Worm (Caenorhabditis elegans): ENCODE data around the gene M01H9.4.
A peak's percentile ranks its signal among the peaks of the same experiment; 100 is the strongest.

M01H9.4 gene

DNA sequence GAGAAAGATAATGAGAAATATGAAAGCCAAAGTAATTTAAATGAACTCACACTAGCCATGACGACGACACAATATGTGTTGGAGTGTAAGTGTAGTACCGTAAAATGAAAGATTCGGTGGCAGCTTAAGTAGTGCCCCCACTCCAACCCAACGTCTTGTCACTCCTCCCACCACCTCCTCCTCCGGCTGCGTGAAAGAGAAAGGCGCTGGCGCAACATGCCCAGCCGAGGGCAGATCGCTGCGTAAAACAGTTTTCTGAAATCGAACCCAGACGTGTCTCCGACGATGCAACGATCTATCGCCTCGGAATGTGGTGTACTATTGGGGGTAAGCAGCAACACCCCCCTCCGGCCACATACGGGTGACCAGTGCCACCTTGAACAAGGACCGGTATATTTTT, 34.4 kb upstream of the M01H9.4 start, which contains the start of gene ZK180.5:
Gene ZK180.5, minus strand, starts transcription at position 101 of the 400 bp plus-strand sequence.
- TF ChIP-seq nhr-6 (tag; optimal IDR thresholded peaks at IDR 0.05) (no peak), lim-7 (GFP tag; IDR thresholded peaks at IDR 0.05) (no peak), cey-2 (tag; optimal IDR thresholded peaks at IDR 0.05; ENCODE audit: borderline replicate concordance, insufficient read depth) (no peak), ztf-7 (tag; optimal IDR thresholded peaks at IDR 0.05) (no peak), lin-13 (GFP tag; optimal IDR thresholded peaks at IDR 0.05) (no peak), ces-1 (GFP tag; optimal IDR thresholded peaks at IDR 0.05) (no peak), unc-130 (GFP tag; optimal IDR thresholded peaks at IDR 0.05) (no peak), F49E8.2 (tag; optimal IDR thresholded peaks at IDR 0.05; ENCODE audit: borderline replicate concordance) (no peak), T26A8.4 (GFP tag; IDR thresholded peaks at IDR 0.05) (no peak), zfp-2 (tag; optimal IDR thresholded peaks at IDR 0.05) (no peak), saeg-2 (GFP tag; IDR thresholded peaks at IDR 0.05) (no peak), F10B5.3 (tag; optimal IDR thresholded peaks at IDR 0.05) (no peak), php-3 (GFP tag; IDR thresholded peaks at IDR 0.05) (no peak), unc-39 (tag; optimal IDR thresholded peaks at IDR 0.05) (no peak), D1046.2 (GFP tag; IDR thresholded peaks at IDR 0.05) (no peak), ama-1 (optimal IDR thresholded peaks at IDR 0.05) (no peak)

DNA sequence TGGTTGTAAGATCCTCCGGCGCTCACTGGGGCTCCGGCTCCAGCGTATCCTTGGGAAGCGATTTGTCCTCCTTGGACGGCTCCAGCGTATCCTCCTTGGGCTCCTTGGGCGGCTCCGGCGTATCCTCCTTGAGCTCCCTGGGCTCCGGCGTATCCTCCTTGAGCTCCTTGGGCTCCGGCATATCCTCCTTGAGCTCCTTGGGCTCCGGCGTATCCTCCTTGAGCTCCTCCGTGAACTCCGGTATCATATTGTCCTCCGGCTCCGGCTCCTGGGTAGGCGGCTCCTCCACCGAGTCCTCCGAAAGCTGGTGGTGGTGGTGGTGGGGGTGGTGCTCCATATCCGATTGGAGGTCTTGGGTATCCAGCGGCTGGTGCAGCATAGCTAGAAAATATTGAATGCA, 33.8 kb upstream of the M01H9.4 start:
- TF ChIP-seq dpl-1 (GFP tag; optimal IDR thresholded peaks at IDR 0.05) (no peak), saeg-2 (GFP tag; IDR thresholded peaks at IDR 0.05) (no peak), nhr-11 (tag; optimal IDR thresholded peaks at IDR 0.05) (no peak), zfp-3 (GFP tag; conservative IDR thresholded peaks at IDR 0.05) (no peak), aha-1 (tag) (no peak), daf-16 (GFP tag; optimal IDR thresholded peaks at IDR 0.05) (no peak), daf-16 (tag; optimal IDR thresholded peaks at IDR 0.05) (no peak), unc-130 (GFP tag; optimal IDR thresholded peaks at IDR 0.05) (no peak), ceh-62 (tag; optimal IDR thresholded peaks at IDR 0.05) (no peak), egl-43 (GFP tag; IDR thresholded peaks at IDR 0.05) (no peak), snpc-1.2 (GFP tag; IDR thresholded peaks at IDR 0.05) (no peak), F37D6.2 (tag; optimal IDR thresholded peaks at IDR 0.05) (no peak), set-16 (GFP tag; IDR thresholded peaks at IDR 0.05) (peak; percentile 87), dmd-6 (GFP tag; IDR thresholded peaks at IDR 0.05) (no peak), cey-2 (tag; optimal IDR thresholded peaks at IDR 0.05; ENCODE audit: borderline replicate concordance, insufficient read depth) (no peak), unc-62 (GFP tag; optimal IDR thresholded peaks at IDR 0.05 in 1 of 2) (peak in 1 of 2 experiments; percentile 42), unc-62 (tag; optimal IDR thresholded peaks at IDR 0.05) (no peak), lim-7 (GFP tag; IDR thresholded peaks at IDR 0.05) (no peak), mes-2 (tag; optimal IDR thresholded peaks at IDR 0.05; ENCODE audit: poor library complexity, severe bottlenecking) (no peak)

ce11 chrIV:4513269-4513819, 30.6 kb upstream of the M01H9.4 start, which contains the start of gene sar-1:
Gene sar-1, minus strand, starts transcription at chrIV:4513319.
- TF ChIP-seq lin-39 (tag; optimal IDR thresholded peaks at IDR 0.05) (no peak), vab-7 (GFP tag; IDR thresholded peaks at IDR 0.05) (no peak), attf-4 (tag; optimal IDR thresholded peaks at IDR 0.05) (no peak), lin-38 (GFP tag; IDR thresholded peaks at IDR 0.05) (peak; percentile 83), madf-5 (GFP tag; IDR thresholded peaks at IDR 0.05) (no peak), zfp-3 (GFP tag; conservative IDR thresholded peaks at IDR 0.05) (peak; percentile 68; the same call in 1 of the 2 replicates), fkh-10 (GFP tag; optimal IDR thresholded peaks at IDR 0.05) (peak; percentile 11), rbr-2 (tag; optimal IDR thresholded peaks at IDR 0.05) (peak; percentile 82), arid-1 (GFP tag; conservative IDR thresholded peaks at IDR 0.05) (peak; percentile 52; the same call in 1 of the 2 replicates), nhr-41 (GFP tag; IDR thresholded peaks at IDR 0.05) (no peak), snpc-4 (tag; optimal IDR thresholded peaks at IDR 0.05) (no peak), gei-8 (GFP tag; optimal IDR thresholded peaks at IDR 0.05) (no peak), duxl-1 (tag; optimal IDR thresholded peaks at IDR 0.05; ENCODE audit: poor library complexity) (peak; percentile 71), mdt-29 (GFP tag; IDR thresholded peaks at IDR 0.05) (peak; percentile 50; the same call in 1 of the 2 replicates), nhr-102 (tag; optimal IDR thresholded peaks at IDR 0.05) (peak; percentile 85), hif-1 (tag; optimal IDR thresholded peaks at IDR 0.05) (peak in 1 of 2 experiments; percentile 58), nhr-10 (tag; optimal IDR thresholded peaks at IDR 0.05) (no peak), php-3 (GFP tag; IDR thresholded peaks at IDR 0.05) (0 out of 2 replicates have a peak, but pooled peaks have one; percentile 12), dve-1 (tag; optimal IDR thresholded peaks at IDR 0.05; ENCODE audit: insufficient read depth) (no peak), nhr-111 (GFP tag; optimal IDR thresholded peaks at IDR 0.05) (no peak)
